Fruit fly (Drosophila melanogaster) whole organism, adult: Measurements from ENCODE around the gene Cbs.
A peak's percentile ranks its signal among the peaks of the same experiment; 100 is the strongest.

Source experiments
- CG14711 ChIP-seq: fragments of 200-800 bp; sonication (Bioruptor generic); optimal IDR thresholded peaks from 2 replicates; lab custom pipeline; 2018; ENCODE audit warnings: missing biosample characterization, mild to moderate bottlenecking, missing genetic modification characterization, moderate library complexity
- CG33017 ChIP-seq: fragments of 200-800 bp; sonication (Bioruptor generic); optimal IDR thresholded peaks from 2 replicates; lab custom pipeline; 2018; ENCODE audit warnings: missing biosample characterization, mild to moderate bottlenecking, missing genetic modification characterization, moderate library complexity
- CG7045 ChIP-seq: fragments of 200-800 bp; sonication (Bioruptor generic); optimal IDR thresholded peaks from 2 replicates; lab custom pipeline; 2017; ENCODE audit warnings: missing biosample characterization, mild to moderate bottlenecking, missing genetic modification characterization
- Clk ChIP-seq: fragments of 200-800 bp; sonication (Bioruptor generic); optimal IDR thresholded peaks from 2 replicates; lab custom pipeline; 2017; ENCODE audit warnings: missing biosample characterization, missing genetic modification characterization
- Crg-1 ChIP-seq: fragments of 200-800 bp; sonication (Bioruptor generic); optimal IDR thresholded peaks from 2 replicates; lab custom pipeline; 2016; ENCODE audit warnings: missing biosample characterization, missing genetic modification characterization
- Hr96 ChIP-seq: fragments of 200-800 bp; sonication (Bioruptor generic); optimal IDR thresholded peaks from 2 replicates; lab custom pipeline; 2016; ENCODE audit warnings: missing biosample characterization, missing genetic modification characterization
- bab1 ChIP-seq: fragments of 200-800 bp; sonication (Bioruptor generic); optimal IDR thresholded peaks from 3 replicates; lab custom pipeline; 2019; ENCODE audit warnings: missing biosample characterization, mild to moderate bottlenecking, missing genetic modification characterization, moderate library complexity
- cic ChIP-seq: fragments of 200-800 bp; sonication (Bioruptor generic); optimal IDR thresholded peaks from 2 replicates; lab custom pipeline; 2017; ENCODE audit warnings: missing biosample characterization, mild to moderate bottlenecking, missing genetic modification characterization, moderate library complexity
- kay ChIP-seq: fragments of 200-800 bp; sonication (Bioruptor generic); peaks from one replicate; lab custom pipeline; 2016; ENCODE audit warnings: missing biosample characterization, missing genetic modification characterization, borderline replicate concordance
- ovo ChIP-seq: fragments of 200-800 bp; sonication (Bioruptor generic); optimal IDR thresholded peaks from 2 replicates; lab custom pipeline; 2016; ENCODE audit warnings: missing biosample characterization, missing genetic modification characterization
- pad ChIP-seq: fragments of 200-800 bp; sonication (Bioruptor generic); optimal IDR thresholded peaks from 3 replicates; lab custom pipeline; 2017; ENCODE audit warnings: missing biosample characterization, missing genetic modification characterization, mild to moderate bottlenecking, moderate library complexity, missing genetic modification reagents
- tj ChIP-seq: fragments of 200-800 bp; sonication (Bioruptor generic); optimal IDR thresholded peaks from 3 replicates; lab custom pipeline; 2017; ENCODE audit warnings: missing biosample characterization, mild to moderate bottlenecking, missing genetic modification characterization, moderate library complexity
- toe ChIP-seq: fragments of 200-800 bp; sonication (Bioruptor generic); optimal IDR thresholded peaks from 2 replicates; lab custom pipeline; 2016; ENCODE audit warnings: missing biosample characterization, missing genetic modification characterization

DNA sequence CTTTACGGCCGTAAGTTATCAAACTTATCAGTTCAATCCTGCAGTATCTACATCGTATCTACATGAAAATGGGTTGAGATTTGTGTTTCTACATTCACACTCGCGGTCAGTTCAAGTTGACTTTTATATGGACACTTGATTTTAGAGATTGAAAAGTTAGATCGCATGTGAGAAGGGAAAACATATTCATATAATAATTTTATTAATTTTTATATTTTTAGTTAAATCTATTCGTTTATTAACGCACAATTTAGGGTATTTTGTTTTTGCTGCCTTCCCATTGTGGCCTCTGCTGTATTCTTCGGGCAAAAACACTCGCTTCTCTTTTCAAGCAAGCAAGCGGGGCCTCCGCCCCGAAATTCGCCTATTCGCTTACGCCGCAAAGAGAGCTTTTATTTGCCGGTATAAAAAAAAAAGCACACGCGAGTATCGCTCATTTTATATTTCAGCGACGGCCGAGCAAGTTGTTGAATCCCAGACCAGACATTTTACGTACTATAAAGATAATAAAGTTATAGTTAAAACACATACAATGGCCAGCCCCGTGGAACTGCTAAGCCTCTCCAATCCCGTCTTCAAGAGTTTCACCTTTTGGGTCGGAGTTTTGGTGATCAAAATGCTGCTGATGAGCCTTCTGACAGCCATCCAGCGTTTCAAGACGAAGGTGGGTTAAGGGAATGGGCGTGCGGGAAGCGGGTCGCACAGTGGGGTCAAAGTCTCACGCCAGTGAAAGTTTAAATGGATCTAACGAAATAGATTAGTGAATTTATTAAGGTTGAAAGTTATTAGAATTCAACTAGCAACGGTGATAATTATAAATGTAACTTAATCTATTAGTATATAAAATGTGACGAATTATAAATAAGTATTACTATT, 2.1 kb upstream of the Cbs start:
- TF ChIP-seq CG7045 (GFP tag; lab: Kevin White, UChicago) = peak; percentile 79
- TF ChIP-seq toe (GFP tag; lab: Kevin White, UChicago) = peak; percentile 35
- peak; percentile 78 for TF ChIP-seq kay
- peak; percentile 39 for TF ChIP-seq Clk
- TF ChIP-seq tj = peak; percentile 84
- peak; percentile 85 for TF ChIP-seq bab1 (GFP tag; lab: Kevin White, UChicago)
- TF ChIP-seq ovo (GFP tag; lab: Kevin White, UChicago) = peak; percentile 59
- TF ChIP-seq CG14711 (tag; lab: Kevin White, UChicago) = peak; percentile 85
- no peak for TF ChIP-seq Crg-1 (GFP tag; lab: Kevin White, UChicago)
- TF ChIP-seq cic (GFP tag; lab: Kevin White, UChicago) = peak; percentile 49
- peak; percentile 53 for TF ChIP-seq Hr96
- TF ChIP-seq pad (GFP tag; lab: Kevin White, UChicago) = peak; percentile 70
- peak; percentile 82 for TF ChIP-seq CG33017 (tag; lab: Kevin White, UChicago)
